Fruit fly (Drosophila melanogaster): ENCODE results near the gene CG13361.

DNA sequence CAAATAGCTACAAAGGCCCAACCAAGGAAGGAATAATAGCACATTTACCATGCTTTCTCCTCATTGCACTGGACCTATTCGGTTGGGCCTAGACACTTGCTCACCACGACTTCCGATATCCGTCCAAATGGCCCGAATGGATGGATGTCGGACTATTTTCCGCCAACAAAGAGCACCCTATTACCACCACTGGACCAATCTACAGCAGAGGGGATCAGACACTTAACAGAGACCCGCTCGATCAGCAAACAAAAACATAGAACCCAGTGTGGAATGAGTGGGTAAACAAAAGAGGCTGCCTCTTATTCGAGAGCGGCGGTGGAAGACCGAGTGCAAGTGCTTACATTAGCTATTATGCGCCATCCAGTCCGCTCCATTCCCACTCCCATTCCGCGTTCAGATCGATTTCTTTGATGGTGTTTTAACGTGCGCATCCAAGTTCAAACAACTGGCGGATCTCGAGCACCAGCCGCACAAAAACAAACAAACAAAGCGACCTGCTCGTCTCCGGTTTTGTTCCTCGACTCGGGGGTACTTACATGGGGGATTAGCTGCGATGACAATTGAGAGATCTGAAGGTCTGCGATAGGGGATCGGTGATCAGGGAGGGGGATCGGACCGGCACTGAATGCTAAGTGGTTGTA, 15.1 kb upstream of the CG13361 start:
- no peak for TF ChIP-seq Lpt (GFP tag; optimal IDR thresholded peaks at IDR 0.05)
- TF ChIP-seq CG6163 (GFP tag; IDR thresholded peaks at IDR 0.05): no peak
- no peak for TF ChIP-seq svp (GFP tag)
- TF ChIP-seq CG11902 (GFP tag; optimal IDR thresholded peaks at IDR 0.05): no peak
- TF ChIP-seq Blimp-1 (GFP tag; optimal IDR thresholded peaks at IDR 0.05): no peak
- no peak for TF ChIP-seq CG34406 (GFP tag; optimal IDR thresholded peaks at IDR 0.05)
